Fruit fly (Drosophila melanogaster) whole organism, embryonic: ENCODE measurements around the gene eIF1.

Experiments used
- Abd-B ChIP-seq: fragments of 200-800 bp; sonication (Bioruptor generic); optimal IDR thresholded peaks from 2 replicates; lab custom pipeline; 2018; ENCODE audit warnings: missing biosample characterization, mild to moderate bottlenecking, missing genetic modification characterization, moderate library complexity
- Adf1 ChIP-seq: fragments of 200-800 bp; sonication (Bioruptor generic); IDR thresholded peaks from 2 replicates; pipeline ENCODE4 v1.3.6; 2022; ENCODE audit warnings: missing biosample characterization, missing genetic modification characterization
- Atf-2 ChIP-seq: fragments of 200-800 bp; sonication (Bioruptor generic); optimal IDR thresholded peaks from 2 replicates; lab custom pipeline; 2016; ENCODE audit warnings: missing biosample characterization, missing genetic modification characterization
- CG10147 ChIP-seq: fragments of 200-800 bp; sonication (Bioruptor generic); optimal IDR thresholded peaks from 2 replicates; lab custom pipeline; 2019; ENCODE audit warnings: missing biosample characterization, mild to moderate bottlenecking, missing genetic modification characterization, moderate library complexity
- CG11085 ChIP-seq: fragments of 200-800 bp; sonication (Bioruptor generic); IDR thresholded peaks from 2 replicates; pipeline ENCODE4 v1.3.6; 2022; ENCODE audit warnings: missing biosample characterization, missing genetic modification characterization
- CG12219 ChIP-seq: fragments of 200-800 bp; sonication (Bioruptor generic); optimal IDR thresholded peaks from 3 replicates; lab custom pipeline; 2018; ENCODE audit warnings: missing biosample characterization, mild to moderate bottlenecking, missing genetic modification characterization
- CG13287 ChIP-seq: fragments of 200-800 bp; sonication (Bioruptor generic); IDR thresholded peaks from 2 replicates; pipeline ENCODE4 v1.3.6; 2022; ENCODE audit warnings: missing biosample characterization, missing genetic modification characterization; ENCODE audit not compliant: partially characterized antibody
- CG15696 ChIP-seq: fragments of 200-800 bp; sonication (Bioruptor generic); optimal IDR thresholded peaks from 2 replicates; lab custom pipeline; 2019; ENCODE audit warnings: missing biosample characterization, mild to moderate bottlenecking, missing genetic modification characterization, moderate library complexity
- CG1603 ChIP-seq: fragments of 200-800 bp; sonication (Bioruptor generic); optimal IDR thresholded peaks from 2 replicates; lab custom pipeline; 2019; ENCODE audit warnings: missing biosample characterization, mild to moderate bottlenecking, missing genetic modification characterization, moderate library complexity
- CG16815 ChIP-seq: fragments of 200-800 bp; sonication (Bioruptor generic); optimal IDR thresholded peaks from 3 replicates; lab custom pipeline; 2017; ENCODE audit warnings: missing biosample characterization, mild to moderate bottlenecking, missing genetic modification characterization
- CG17359 ChIP-seq: fragments of 200-800 bp; sonication (Bioruptor generic); optimal IDR thresholded peaks from 3 replicates; lab custom pipeline; 2018; ENCODE audit warnings: missing biosample characterization, mild to moderate bottlenecking, missing genetic modification characterization, moderate library complexity
- CG17612 ChIP-seq: fragments of 200-800 bp; sonication (Bioruptor generic); IDR thresholded peaks from 2 replicates; pipeline ENCODE4 v1.3.6; 2022; ENCODE audit warnings: missing biosample characterization, missing genetic modification characterization
- CG18011 ChIP-seq: fragments of 200-800 bp; sonication (Bioruptor generic); optimal IDR thresholded peaks from 2 replicates; lab custom pipeline; 2017; ENCODE audit warnings: missing biosample characterization, missing genetic modification characterization, mild to moderate bottlenecking, moderate library complexity, missing genotype
- CG2202 ChIP-seq: fragments of 200-800 bp; sonication (Bioruptor generic); optimal IDR thresholded peaks from 2 replicates; lab custom pipeline; 2018; ENCODE audit warnings: missing biosample characterization, mild to moderate bottlenecking, missing genetic modification characterization
- CG2712 ChIP-seq: fragments of 200-800 bp; optimal IDR thresholded peaks from 3 replicates; lab custom pipeline; 2019; ENCODE audit warnings: missing biosample characterization, mild to moderate bottlenecking, missing genetic modification characterization, moderate library complexity
- CG3407 ChIP-seq: fragments of 200-800 bp; sonication (Bioruptor generic); optimal IDR thresholded peaks from 2 replicates; lab custom pipeline; 2018; ENCODE audit warnings: missing biosample characterization, mild to moderate bottlenecking, missing genetic modification characterization
- CG34376 ChIP-seq: fragments of 200-800 bp; sonication (Bioruptor generic); optimal IDR thresholded peaks from 2 replicates; lab custom pipeline; 2018; ENCODE audit warnings: missing biosample characterization, mild to moderate bottlenecking, missing genetic modification characterization
- CG34422 ChIP-seq: fragments of 200-800 bp; sonication (Bioruptor generic); IDR thresholded peaks from 3 replicates; pipeline ENCODE4 v1.3.6; 2022; ENCODE audit warnings: missing biosample characterization, missing genetic modification characterization
- CG4707 ChIP-seq: fragments of 200-800 bp; sonication (Bioruptor generic); optimal IDR thresholded peaks from 2 replicates; lab custom pipeline; 2018; ENCODE audit warnings: missing biosample characterization, mild to moderate bottlenecking, missing genetic modification characterization, moderate library complexity
- CG6854 ChIP-seq: fragments of 200-800 bp; sonication (Bioruptor generic); optimal IDR thresholded peaks from 3 replicates; lab custom pipeline; 2017; ENCODE audit warnings: missing biosample characterization, mild to moderate bottlenecking, missing genetic modification characterization
- CG7372 ChIP-seq: fragments of 200-800 bp; sonication (Bioruptor generic); IDR thresholded peaks from 2 replicates; pipeline ENCODE4 v1.3.6; 2022; ENCODE audit warnings: missing biosample characterization, missing genetic modification characterization
- Chrac-16 ChIP-seq: fragments of 200-800 bp; sonication (Bioruptor generic); optimal IDR thresholded peaks from 3 replicates; lab custom pipeline; 2016; ENCODE audit warnings: missing biosample characterization, missing genetic modification characterization
- CrebB ChIP-seq: fragments of 200-800 bp; sonication (Bioruptor generic); optimal IDR thresholded peaks from 3 replicates; lab custom pipeline; 2018; ENCODE audit warnings: missing biosample characterization, mild to moderate bottlenecking, missing genetic modification characterization
- Dfd ChIP-seq, 2 experiments: fragments of >200 bp; optimal IDR thresholded peaks; 2 replicates each; lab custom pipeline; 2017; ENCODE audit warnings: missing biosample characterization in 2 of 2, missing genetic modification characterization in 2 of 2
- Gug ChIP-seq: fragments of 200-800 bp; sonication (Bioruptor generic); IDR thresholded peaks from 4 replicates; pipeline ENCODE4 v1.3.6; 2022; ENCODE audit warnings: missing biosample characterization, missing genetic modification characterization
- HLHmδ ChIP-seq: fragments of 200-800 bp; sonication (Bioruptor generic); optimal IDR thresholded peaks from 2 replicates; lab custom pipeline; 2018; ENCODE audit warnings: missing biosample characterization, mild to moderate bottlenecking, missing genetic modification characterization, moderate library complexity
- Hr3 ChIP-seq: fragments of 200-800 bp; sonication (Bioruptor generic); optimal IDR thresholded peaks from 3 replicates; lab custom pipeline; 2016; ENCODE audit warnings: missing biosample characterization, missing genetic modification characterization
- Oaz ChIP-seq: fragments of 200-800 bp; sonication (Bioruptor generic); IDR thresholded peaks from 2 replicates; pipeline ENCODE4 v1.3.6; 2022; ENCODE audit warnings: missing biosample characterization, missing genetic modification characterization
- Opbp ChIP-seq: fragments of 200-800 bp; sonication (Bioruptor generic); IDR thresholded peaks from 3 replicates; pipeline ENCODE4 v1.3.6; 2022; ENCODE audit warnings: missing biosample characterization, missing genetic modification characterization; ENCODE audit not compliant: partially characterized antibody
- Ssrp ChIP-seq: fragments of 200-800 bp; sonication (Bioruptor generic); optimal IDR thresholded peaks from 2 replicates; lab custom pipeline; 2018; ENCODE audit warnings: missing biosample characterization, mild to moderate bottlenecking, missing genetic modification characterization, moderate library complexity
- cg ChIP-seq: fragments of 200-800 bp; sonication (Bioruptor generic); optimal IDR thresholded peaks from 3 replicates; lab custom pipeline; 2019; ENCODE audit warnings: missing biosample characterization, mild to moderate bottlenecking, missing genetic modification characterization, moderate library complexity
- crc ChIP-seq: fragments of 200-800 bp; sonication (Bioruptor generic); optimal IDR thresholded peaks from 2 replicates; lab custom pipeline; 2016; ENCODE audit warnings: missing biosample characterization, missing genetic modification characterization
- dm ChIP-seq: fragments of 200-800 bp; sonication (Bioruptor generic); optimal IDR thresholded peaks from 3 replicates; lab custom pipeline; 2016; ENCODE audit warnings: missing biosample characterization, missing genetic modification characterization
- eyg ChIP-seq: fragments of 200-800 bp; sonication (Bioruptor generic); optimal IDR thresholded peaks from 3 replicates; lab custom pipeline; 2016; ENCODE audit warnings: missing biosample characterization, missing genetic modification characterization
- fd102C ChIP-seq: fragments of 200-800 bp; sonication (Bioruptor generic); optimal IDR thresholded peaks from 2 replicates; lab custom pipeline; 2018; ENCODE audit warnings: missing biosample characterization, mild to moderate bottlenecking, missing genetic modification characterization, moderate library complexity
- gcm ChIP-seq: fragments of 200-800 bp; sonication (Bioruptor generic); optimal IDR thresholded peaks from 2 replicates; lab custom pipeline; 2019; ENCODE audit warnings: missing biosample characterization, mild to moderate bottlenecking, missing genetic modification characterization, moderate library complexity
- gsb ChIP-seq: fragments of 200-800 bp; sonication (Bioruptor generic); IDR thresholded peaks from 2 replicates; pipeline ENCODE4 v1.3.6; 2022; ENCODE audit warnings: missing biosample characterization, missing genetic modification characterization
- hb ChIP-seq: fragments of 200-800 bp; sonication (Bioruptor generic); IDR thresholded peaks from 3 replicates; pipeline ENCODE4 v1.3.6; 2022; ENCODE audit warnings: missing biosample characterization, missing genetic modification characterization; ENCODE audit not compliant: partially characterized antibody
- jumu ChIP-seq: fragments of 200-800 bp; sonication (Bioruptor generic); optimal IDR thresholded peaks from 3 replicates; lab custom pipeline; 2016; ENCODE audit warnings: missing biosample characterization, missing genetic modification characterization
- kah ChIP-seq: fragments of 200-800 bp; sonication (Bioruptor generic); optimal IDR thresholded peaks from 2 replicates; lab custom pipeline; 2018; ENCODE audit warnings: missing biosample characterization, mild to moderate bottlenecking, missing genetic modification characterization
- kni ChIP-seq: fragments of 200-800 bp; sonication (Bioruptor generic); optimal IDR thresholded peaks from 3 replicates; lab custom pipeline; 2017; ENCODE audit warnings: mild to moderate bottlenecking, missing biosample characterization, missing genetic modification reagents, missing genetic modification characterization
- knrl ChIP-seq: fragments of 200-800 bp; sonication (Bioruptor generic); IDR thresholded peaks from 3 replicates; pipeline ENCODE4 v1.3.6; 2022; ENCODE audit warnings: missing biosample characterization, missing genetic modification characterization; ENCODE audit not compliant: partially characterized antibody
- lola ChIP-seq, 3 experiments: fragments of >200 bp in 2 of 3; fragments of 200-800 bp in 1 of 3; sonication (Bioruptor generic) in 1 of 3; optimal IDR thresholded peaks; 2 replicates each; lab custom pipeline; 2017 to 2019; ENCODE audit warnings: missing biosample characterization in 3 of 3, missing genetic modification characterization in 3 of 3, mild to moderate bottlenecking in 1 of 3, moderate library complexity in 1 of 3
- luna ChIP-seq: fragments of 200-800 bp; sonication (Bioruptor generic); optimal IDR thresholded peaks from 2 replicates; lab custom pipeline; 2016; ENCODE audit warnings: missing biosample characterization, missing genetic modification characterization
- mirr ChIP-seq: fragments of 200-800 bp; sonication (Bioruptor generic); optimal IDR thresholded peaks from 3 replicates; lab custom pipeline; 2018; ENCODE audit warnings: missing biosample characterization, mild to moderate bottlenecking, missing genetic modification characterization
- nau ChIP-seq: fragments of 200-800 bp; sonication (Bioruptor generic); optimal IDR thresholded peaks from 3 replicates; lab custom pipeline; 2017; ENCODE audit warnings: missing biosample characterization, mild to moderate bottlenecking, missing genetic modification characterization, missing genetic modification reagents
- repo ChIP-seq: fragments of 200-800 bp; sonication (Bioruptor generic); optimal IDR thresholded peaks from 2 replicates; lab custom pipeline; 2016; ENCODE audit warnings: missing biosample characterization, missing genetic modification characterization
- scrt ChIP-seq: fragments of 200-800 bp; sonication (Bioruptor generic); optimal IDR thresholded peaks from 2 replicates; lab custom pipeline; 2018; ENCODE audit warnings: missing biosample characterization, mild to moderate bottlenecking, missing genetic modification characterization, moderate library complexity
- z ChIP-seq: fragments of 200-800 bp; sonication (Bioruptor generic); IDR thresholded peaks from 3 replicates; pipeline ENCODE4 v1.3.6; 2022; ENCODE audit warnings: missing biosample characterization, missing genetic modification characterization

The eIF1 gene

dm6 chr3L:3239033-3239752 is 16.1 kb downstream of the eIF1 start, which contains the start of gene CG17746 (continued):
- TF ChIP-seq CG34422 (GFP tag; lab: Robert Waterston, UW) = peak; percentile 59; the same call in 1 of the 3 replicates
- no peak for TF ChIP-seq Atf-2 (GFP tag; lab: Kevin White, UChicago)
- peak; percentile 32 for TF ChIP-seq repo (GFP tag; lab: Kevin White, UChicago)
- TF ChIP-seq cg (GFP tag; lab: Kevin White, UChicago) = no peak
- TF ChIP-seq Gug (GFP tag; lab: Robert Waterston, UW) = no peak
- no peak for TF ChIP-seq fd102C (GFP tag; lab: Kevin White, UChicago)
- TF ChIP-seq lola (GFP tag; optimal IDR thresholded peaks at IDR 0.05; lab: Kevin White, UChicago) = no peak
- TF ChIP-seq Hr3 (GFP tag; lab: Kevin White, UChicago) = peak; percentile 41
- no peak for TF ChIP-seq Abd-B (GFP tag; lab: Kevin White, UChicago)
- TF ChIP-seq CrebB (tag; lab: Kevin White, UChicago) = peak; percentile 15
- TF ChIP-seq CG17359 (tag; lab: Kevin White, UChicago) = peak; percentile 21
- TF ChIP-seq CG2712 (tag; lab: Kevin White, UChicago) = peak; percentile 56
- no peak for TF ChIP-seq CG1603 (tag; lab: Kevin White, UChicago)
- no peak for TF ChIP-seq CG16815 (GFP tag; lab: Kevin White, UChicago)
- TF ChIP-seq CG7372 (GFP tag; lab: Robert Waterston, UW) = no peak
- TF ChIP-seq CG6854 (GFP tag; lab: Kevin White, UChicago) = no peak
- no peak for TF ChIP-seq CG17612 (GFP tag; lab: Robert Waterston, UW)
- no peak for TF ChIP-seq Oaz (GFP tag; lab: Robert Waterston, UW)
- TF ChIP-seq crc (GFP tag; lab: Kevin White, UChicago) = no peak
- peak; percentile 33 for TF ChIP-seq jumu (GFP tag; lab: Kevin White, UChicago)
- TF ChIP-seq gcm (GFP tag; lab: Kevin White, UChicago) = no peak
- TF ChIP-seq CG2202 (tag; lab: Kevin White, UChicago) = no peak
- TF ChIP-seq CG4707 = no peak
- no peak for TF ChIP-seq mirr
- no peak for TF ChIP-seq CG12219 (GFP tag; lab: Kevin White, UChicago)
- TF ChIP-seq Adf1 = no peak
- no peak for TF ChIP-seq z (GFP tag; lab: Robert Waterston, UW)
- peak; percentile 22; the same call in 1 of the 3 replicates for TF ChIP-seq hb (GFP tag; lab: Robert Waterston, UW)
- TF ChIP-seq CG34376 = peak; percentile 53
- TF ChIP-seq CG13287 (GFP tag; lab: Robert Waterston, UW) = peak; percentile 72
- TF ChIP-seq gsb = no peak
- TF ChIP-seq kni = no peak
- TF ChIP-seq Opbp (GFP tag; lab: Robert Waterston, UW) = peak; percentile 80
- no peak for TF ChIP-seq CG15696 (tag; lab: Kevin White, UChicago)
- no peak for TF ChIP-seq luna
- no peak for TF ChIP-seq CG10147 (GFP tag; lab: Kevin White, UChicago)
- TF ChIP-seq kah = no peak
- TF ChIP-seq CG18011 (GFP tag; lab: Kevin White, UChicago) = no peak
- peak; percentile 43; the same call in 1 of the 3 replicates for TF ChIP-seq knrl
- TF ChIP-seq CG3407 (GFP tag; lab: Kevin White, UChicago) = no peak
- peak; percentile 28 for TF ChIP-seq Chrac-16 (GFP tag; lab: Kevin White, UChicago)
- peak; percentile 63 for TF ChIP-seq dm (GFP tag; lab: Kevin White, UChicago)
- TF ChIP-seq HLHmδ = peak; percentile 36
- no peak for TF ChIP-seq eyg
- TF ChIP-seq Dfd (GFP tag; optimal IDR thresholded peaks at IDR 0.05; lab: Kevin White, UChicago) = no peak
- no peak for TF ChIP-seq Ssrp (tag; lab: Kevin White, UChicago)
- no peak for TF ChIP-seq CG11085 (GFP tag; lab: Robert Waterston, UW)
- TF ChIP-seq scrt (GFP tag; lab: Kevin White, UChicago) = no peak
- TF ChIP-seq nau (GFP tag; lab: Kevin White, UChicago) = no peak
